Fruit fly (Drosophila melanogaster): ENCODE data around the gene Ance-3.
A peak's percentile ranks its signal among the peaks of the same experiment; 100 is the strongest.

The Ance-3 gene

dm6 chr2L:13878801-13879200 lies 35.7 kb upstream of the Ance-3 start (continued):
- TF ChIP-seq CG1832 (GFP tag; optimal IDR thresholded peaks at IDR 0.05): no peak
- TF ChIP-seq CG32532 (GFP tag; IDR thresholded peaks at IDR 0.05): 0 out of 2 replicates have a peak, but pooled peaks have one; percentile 18
- TF ChIP-seq Hr51 (GFP tag; optimal IDR thresholded peaks at IDR 0.05): no peak
- no peak for TF ChIP-seq Dfd (GFP tag; optimal IDR thresholded peaks at IDR 0.05)
- TF ChIP-seq vnd (GFP tag; IDR thresholded peaks at IDR 0.05; ENCODE audit: partially characterized antibody): no peak
- TF ChIP-seq jigr1 (GFP tag; IDR thresholded peaks at IDR 0.05): no peak
- TF ChIP-seq CG8281 (tag; optimal IDR thresholded peaks at IDR 0.05): no peak
- no peak for TF ChIP-seq CG8944 (GFP tag; optimal IDR thresholded peaks at IDR 0.05)
- TF ChIP-seq gce (GFP tag; IDR thresholded peaks at IDR 0.05): 0 out of 3 replicates have a peak, but pooled peaks have one; percentile 42
- peak; percentile 19 for TF ChIP-seq CG11398 (GFP tag; optimal IDR thresholded peaks at IDR 0.05)
- peak; percentile 17 for TF ChIP-seq Mad (GFP tag; optimal IDR thresholded peaks at IDR 0.05)
- TF ChIP-seq lov (optimal IDR thresholded peaks at IDR 0.05): no peak
- TF ChIP-seq lov (GFP tag; IDR thresholded peaks at IDR 0.05): no peak
- TF ChIP-seq Poxn (GFP tag; IDR thresholded peaks at IDR 0.05): no peak
- TF ChIP-seq CG4404 (GFP tag; IDR thresholded peaks at IDR 0.05): no peak
- no peak for TF ChIP-seq Oli (tag; optimal IDR thresholded peaks at IDR 0.05)
- no peak for TF ChIP-seq row (GFP tag; IDR thresholded peaks at IDR 0.05)
- no peak for TF ChIP-seq CG17802 (tag; optimal IDR thresholded peaks at IDR 0.05)
- no peak for TF ChIP-seq Vsx1 (GFP tag; optimal IDR thresholded peaks at IDR 0.05)
- TF ChIP-seq cas (GFP tag; IDR thresholded peaks at IDR 0.05): no peak
- no peak for TF ChIP-seq hbn (GFP tag; IDR thresholded peaks at IDR 0.05; ENCODE audit: partially characterized antibody)
- TF ChIP-seq z (GFP tag; IDR thresholded peaks at IDR 0.05): no peak
- TF ChIP-seq esg (GFP tag; conservative IDR thresholded peaks at IDR 0.05): no peak
- TF ChIP-seq odd (GFP tag; optimal IDR thresholded peaks at IDR 0.05): no peak
- no peak for TF ChIP-seq Ptx1 (GFP tag; IDR thresholded peaks at IDR 0.05)
- peak; percentile 6 for TF ChIP-seq CG6765 (GFP tag; optimal IDR thresholded peaks at IDR 0.05)
- TF ChIP-seq ftz-f1 (GFP tag; optimal IDR thresholded peaks at IDR 0.05): peak; percentile 23
- no peak for TF ChIP-seq CoRest (tag; optimal IDR thresholded peaks at IDR 0.05)
- no peak for TF ChIP-seq CG10654 (GFP tag; optimal IDR thresholded peaks at IDR 0.05)
- TF ChIP-seq oc (tag; optimal IDR thresholded peaks at IDR 0.05): peak; percentile 46
- TF ChIP-seq gsb (GFP tag; IDR thresholded peaks at IDR 0.05): 0 out of 2 replicates have a peak, but pooled peaks have one; percentile 45
- TF ChIP-seq CG1603 (tag; optimal IDR thresholded peaks at IDR 0.05): no peak
- TF ChIP-seq CG4424 (GFP tag; optimal IDR thresholded peaks at IDR 0.05): peak; percentile 22
- peak; percentile 15; the same call in 1 of the 3 replicates for TF ChIP-seq zen2 (GFP tag; IDR thresholded peaks at IDR 0.05; ENCODE audit: partially characterized antibody)
- peak; percentile 22; the same call in 1 of the 2 replicates for TF ChIP-seq sens-2 (GFP tag; IDR thresholded peaks at IDR 0.05)
- 0 out of 3 replicates have a peak, but pooled peaks have one; percentile 51 for TF ChIP-seq CG6175 (GFP tag; IDR thresholded peaks at IDR 0.05)
- peak; percentile 62 for TF ChIP-seq CG6791 (GFP tag; IDR thresholded peaks at IDR 0.05; ENCODE audit: partially characterized antibody)
- peak; percentile 71 for TF ChIP-seq Opbp (GFP tag; IDR thresholded peaks at IDR 0.05; ENCODE audit: partially characterized antibody)
- TF ChIP-seq CG12659 (GFP tag; optimal IDR thresholded peaks at IDR 0.05): no peak
- no peak for TF ChIP-seq H15 (GFP tag; IDR thresholded peaks at IDR 0.05)
- TF ChIP-seq Dref (GFP tag; IDR thresholded peaks at IDR 0.05): no peak
- no peak for TF ChIP-seq Ravus (GFP tag; IDR thresholded peaks at IDR 0.05)
- TF ChIP-seq Doc2 (GFP tag; IDR thresholded peaks at IDR 0.05): no peak
- TF ChIP-seq dysf (GFP tag; IDR thresholded peaks at IDR 0.05): no peak
- TF ChIP-seq CG31388 (GFP tag; optimal IDR thresholded peaks at IDR 0.05): no peak
- TF ChIP-seq sisA (GFP tag; IDR thresholded peaks at IDR 0.05): no peak
- TF ChIP-seq Rx (GFP tag; IDR thresholded peaks at IDR 0.05): no peak
- TF ChIP-seq phol (tag; optimal IDR thresholded peaks at IDR 0.05): no peak
- peak; percentile 38 for TF ChIP-seq grn (GFP tag; optimal IDR thresholded peaks at IDR 0.05)
- no peak for TF ChIP-seq Asciz (GFP tag; optimal IDR thresholded peaks at IDR 0.05)
- TF ChIP-seq CG10431 (GFP tag; optimal IDR thresholded peaks at IDR 0.05): no peak
- peak; percentile 18 for TF ChIP-seq CrebB (tag; optimal IDR thresholded peaks at IDR 0.05)

Measured in whole organism, embryonic.